Worm (Caenorhabditis elegans) whole organism, L1 larva: Measurements from ENCODE around the gene F53F1.6.

Experiments used
- C16A3.4 ChIP-seq: fragments of 150-350 bp; optimal IDR thresholded peaks from 2 replicates; lab custom pipeline; 2014; ENCODE audit warnings: missing biosample characterization, missing genetic modification characterization
- alr-1 ChIP-seq: fragments of 200-800 bp; sonication (Bioruptor generic); optimal IDR thresholded peaks from 2 replicates; lab custom pipeline; 2018; ENCODE audit warnings: borderline replicate concordance, mild to moderate bottlenecking, missing genetic modification characterization, missing compliant biosample characterization
- ama-1 ChIP-seq: fragments of 150-350 bp; optimal IDR thresholded peaks from 2 replicates; lab custom pipeline; 2014
- blmp-1 ChIP-seq: fragments of 150-350 bp; optimal IDR thresholded peaks from 2 replicates; lab custom pipeline; 2014; ENCODE audit warnings: missing biosample characterization, missing genetic modification characterization
- ceh-63 ChIP-seq: fragments of 200-800 bp; sonication (Bioruptor generic); optimal IDR thresholded peaks from 2 replicates; lab custom pipeline; 2018; ENCODE audit warnings: mild to moderate bottlenecking, missing genetic modification characterization, missing compliant biosample characterization
- ceh-82 ChIP-seq, 3 experiments: fragments of 150-350 bp in 1 of 3; sonication (generic microtip) in 2 of 3; optimal IDR thresholded peaks; 2 replicates each; lab custom pipeline; 2014 to 2017; ENCODE audit warnings: missing biosample characterization in 3 of 3, missing genetic modification characterization in 3 of 3
- ceh-88 ChIP-seq: fragments of 200-800 bp; sonication (Bioruptor generic); IDR thresholded peaks from 2 replicates; pipeline ENCODE4 v1.3.6; 2022; ENCODE audit warnings: missing genetic modification characterization, missing compliant biosample characterization
- ceh-90 ChIP-seq: sonication (generic microtip); optimal IDR thresholded peaks from 2 replicates; lab custom pipeline; 2016; ENCODE audit warnings: missing genetic modification characterization, missing compliant biosample characterization
- ces-1 ChIP-seq: fragments of 150-350 bp; optimal IDR thresholded peaks from 2 replicates; lab custom pipeline; 2014; ENCODE audit warnings: missing biosample characterization, missing genetic modification reagents, missing genetic modification characterization
- dpl-1 ChIP-seq, 3 experiments: fragments of 150-350 bp in 2 of 3; sonication (generic microtip) in 1 of 3; optimal IDR thresholded peaks; 2 replicates each; lab custom pipeline; 2014 to 2017; ENCODE audit warnings: missing biosample characterization in 3 of 3, missing genetic modification characterization in 3 of 3, missing genetic modification reagents in 3 of 3
- dsc-1 ChIP-seq: sonication (generic microtip); optimal IDR thresholded peaks from 2 replicates; lab custom pipeline; 2016; ENCODE audit warnings: mild to moderate bottlenecking, missing genetic modification characterization, missing compliant biosample characterization
- efl-1 ChIP-seq, 4 experiments: fragments of 150-350 bp; optimal IDR thresholded peaks in 3 of 4; peaks in 1 of 4; 1 replicate in 1 of 4; 2 replicates in 3 of 4; lab custom pipeline; 2014; ENCODE audit warnings: missing biosample characterization in 2 of 4, missing genetic modification characterization in 2 of 4, missing genetic modification reagents in 2 of 4
- efl-3 ChIP-seq: fragments of 200-800 bp; sonication (Bioruptor generic); optimal IDR thresholded peaks from 2 replicates; lab custom pipeline; 2018; ENCODE audit warnings: mild to moderate bottlenecking, missing genetic modification characterization, missing compliant biosample characterization
- egl-13 ChIP-seq: sonication (generic microtip); optimal IDR thresholded peaks from 2 replicates; lab custom pipeline; 2016; ENCODE audit warnings: missing genotype, missing genetic modification reagents, missing genetic modification characterization, missing compliant biosample characterization
- egl-27 ChIP-seq, 2 experiments: fragments of 150-350 bp in 1 of 2; sonication (generic microtip); optimal IDR thresholded peaks; 3 replicates each; lab custom pipeline; 2017 to 2018; ENCODE audit warnings: missing biosample characterization in 2 of 2, missing genetic modification characterization in 2 of 2, missing genetic modification reagents in 2 of 2
- elt-2 ChIP-seq: sonication (generic microtip); optimal IDR thresholded peaks from 2 replicates; lab custom pipeline; 2016; ENCODE audit warnings: missing genetic modification characterization, mild to moderate bottlenecking, inconsistent platforms, missing compliant biosample characterization, missing genetic modification reagents
- elt-3 ChIP-seq, 6 experiments: fragments of 150-350 bp in 1 of 6; sonication (generic microtip); optimal IDR thresholded peaks; 2 replicates each; lab custom pipeline; 2017 to 2018; ENCODE audit warnings: missing biosample characterization in 6 of 6, missing genetic modification characterization in 6 of 6, inconsistent platforms in 1 of 6
- fkh-4 ChIP-seq: sonication (generic microtip); optimal IDR thresholded peaks from 2 replicates; lab custom pipeline; 2016; ENCODE audit warnings: missing compliant biosample characterization, missing genetic modification characterization, borderline replicate concordance
- grh-1 ChIP-seq: fragments of 200-800 bp; sonication (Bioruptor generic); IDR thresholded peaks from 2 replicates; pipeline ENCODE4 v1.3.6; 2022; ENCODE audit warnings: missing genetic modification reagents, missing genetic modification characterization, missing compliant biosample characterization
- irx-1 ChIP-seq: sonication (generic microtip); optimal IDR thresholded peaks from 2 replicates; lab custom pipeline; 2016; ENCODE audit warnings: missing genetic modification characterization, missing compliant biosample characterization
- lin-14 ChIP-seq: fragments of 200-800 bp; sonication (Bioruptor generic); optimal IDR thresholded peaks from 2 replicates; lab custom pipeline; 2018; ENCODE audit warnings: mild to moderate bottlenecking, missing genetic modification characterization, moderate library complexity, missing compliant biosample characterization
- lin-35 ChIP-seq, 2 experiments: fragments of 150-350 bp; optimal IDR thresholded peaks; 2 replicates each; lab custom pipeline; 2014; ENCODE audit warnings: missing biosample characterization in 2 of 2, missing genetic modification characterization in 2 of 2, missing genetic modification reagents in 2 of 2
- lin-39 ChIP-seq: fragments of 150-350 bp; optimal IDR thresholded peaks from 2 replicates; lab custom pipeline; 2014; ENCODE audit warnings: missing biosample characterization, missing genetic modification reagents, missing genetic modification characterization
- lir-3 ChIP-seq: sonication (generic microtip); optimal IDR thresholded peaks from 2 replicates; lab custom pipeline; 2016; ENCODE audit warnings: mild to moderate bottlenecking, missing genetic modification characterization, moderate library complexity, missing compliant biosample characterization; ENCODE audit not compliant: poor library complexity
- lsy-2 ChIP-seq, 2 experiments: fragments of 150-350 bp; optimal IDR thresholded peaks; 2 replicates each; lab custom pipeline; 2014; ENCODE audit warnings: missing biosample characterization in 2 of 2, missing genetic modification characterization in 2 of 2
- mab-9 ChIP-seq: fragments of 200-800 bp; sonication (Bioruptor generic); IDR thresholded peaks from 2 replicates; pipeline ENCODE4 v1.3.6; 2022; ENCODE audit warnings: missing genetic modification reagents, missing genetic modification characterization, missing compliant biosample characterization
- nhr-12 ChIP-seq: sonication (generic microtip); optimal IDR thresholded peaks from 2 replicates; lab custom pipeline; 2017; ENCODE audit warnings: missing biosample characterization, missing genetic modification characterization
- nhr-19 ChIP-seq: fragments of 200-800 bp; sonication (Bioruptor generic); conservative IDR thresholded peaks from 2 replicates; pipeline ENCODE4 v1.3.6; 2022; ENCODE audit warnings: missing genetic modification characterization, missing compliant biosample characterization
- nhr-20 ChIP-seq: sonication (generic microtip); optimal IDR thresholded peaks from 2 replicates; lab custom pipeline; 2016; ENCODE audit warnings: mild to moderate bottlenecking, missing genetic modification characterization, missing compliant biosample characterization
- nhr-47 ChIP-seq: sonication (generic microtip); optimal IDR thresholded peaks from 2 replicates; lab custom pipeline; 2016; ENCODE audit warnings: mild to moderate bottlenecking, missing genetic modification characterization, moderate library complexity, missing compliant biosample characterization
- nhr-71 ChIP-seq: sonication (generic microtip); optimal IDR thresholded peaks from 2 replicates; lab custom pipeline; 2016; ENCODE audit warnings: mild to moderate bottlenecking, missing genetic modification characterization, moderate library complexity, missing compliant biosample characterization
- nhr-76 ChIP-seq: sonication (generic microtip); optimal IDR thresholded peaks from 2 replicates; lab custom pipeline; 2017; ENCODE audit warnings: missing biosample characterization, missing genetic modification characterization
- nhr-77 ChIP-seq: fragments of 150-350 bp; optimal IDR thresholded peaks from 2 replicates; lab custom pipeline; 2014; ENCODE audit warnings: missing biosample characterization, missing genetic modification characterization
- nhr-85 ChIP-seq: sonication (generic microtip); peaks from one replicate; lab custom pipeline; 2016; ENCODE audit warnings: missing genetic modification characterization, inconsistent platforms, missing compliant biosample characterization
- nhr-90 ChIP-seq: sonication (generic microtip); optimal IDR thresholded peaks from 2 replicates; lab custom pipeline; 2016; ENCODE audit warnings: mild to moderate bottlenecking, missing genetic modification characterization, missing compliant biosample characterization; ENCODE audit not compliant: poor library complexity
- pax-3 ChIP-seq: fragments of 200-800 bp; sonication (Bioruptor generic); optimal IDR thresholded peaks from 2 replicates; lab custom pipeline; 2018; ENCODE audit warnings: mild to moderate bottlenecking, missing genetic modification characterization, moderate library complexity, missing compliant biosample characterization
- rnt-1 ChIP-seq: sonication (generic microtip); optimal IDR thresholded peaks from 2 replicates; lab custom pipeline; 2016; ENCODE audit warnings: mild to moderate bottlenecking, missing genetic modification characterization, moderate library complexity, missing compliant biosample characterization
- skn-1 ChIP-seq: fragments of 150-350 bp; optimal IDR thresholded peaks from 2 replicates; lab custom pipeline; 2014; ENCODE audit warnings: missing biosample characterization, missing genetic modification characterization
- snpc-4 ChIP-seq: fragments of 150-350 bp; optimal IDR thresholded peaks from 2 replicates; lab custom pipeline; 2014; ENCODE audit warnings: missing biosample characterization, missing genetic modification characterization
- snu-23 ChIP-seq: sonication (generic microtip); optimal IDR thresholded peaks from 2 replicates; lab custom pipeline; 2016; ENCODE audit warnings: missing genetic modification characterization, missing compliant biosample characterization
- sox-4 ChIP-seq: sonication (generic microtip); optimal IDR thresholded peaks from 2 replicates; lab custom pipeline; 2016; ENCODE audit warnings: missing genetic modification characterization, missing compliant biosample characterization
- swsn-7 ChIP-seq: sonication (generic microtip); optimal IDR thresholded peaks from 2 replicates; lab custom pipeline; 2016; ENCODE audit warnings: missing genetic modification characterization, missing compliant biosample characterization
- tbx-2 ChIP-seq: sonication (generic microtip); optimal IDR thresholded peaks from 2 replicates; lab custom pipeline; 2016; ENCODE audit warnings: missing genetic modification characterization, missing compliant biosample characterization
- tlp-1 ChIP-seq: fragments of 150-350 bp; optimal IDR thresholded peaks from 2 replicates; lab custom pipeline; 2014; ENCODE audit warnings: missing biosample characterization, missing genetic modification characterization
- unc-130 ChIP-seq: fragments of 150-350 bp; optimal IDR thresholded peaks from 2 replicates; lab custom pipeline; 2017; ENCODE audit warnings: missing biosample characterization, missing genetic modification characterization, inconsistent platforms
- unc-86 ChIP-seq: sonication (generic microtip); optimal IDR thresholded peaks from 2 replicates; lab custom pipeline; 2016; ENCODE audit warnings: missing genetic modification characterization, missing compliant biosample characterization
- vab-15 ChIP-seq: sonication (generic microtip); optimal IDR thresholded peaks from 2 replicates; lab custom pipeline; 2017; ENCODE audit warnings: missing genotype, mild to moderate bottlenecking, missing genetic modification characterization, missing compliant biosample characterization
- xbp-1 ChIP-seq: sonication (generic microtip); optimal IDR thresholded peaks from 2 replicates; lab custom pipeline; 2016; ENCODE audit warnings: missing genetic modification characterization, missing compliant biosample characterization
- ztf-11 ChIP-seq, 2 experiments: sonication (generic microtip); optimal IDR thresholded peaks; 2 replicates each; lab custom pipeline; 2016 to 2017; ENCODE audit warnings: missing genetic modification characterization in 2 of 2, missing biosample characterization in 1 of 2, missing compliant biosample characterization in 1 of 2

The F53F1.6 gene

DNA sequence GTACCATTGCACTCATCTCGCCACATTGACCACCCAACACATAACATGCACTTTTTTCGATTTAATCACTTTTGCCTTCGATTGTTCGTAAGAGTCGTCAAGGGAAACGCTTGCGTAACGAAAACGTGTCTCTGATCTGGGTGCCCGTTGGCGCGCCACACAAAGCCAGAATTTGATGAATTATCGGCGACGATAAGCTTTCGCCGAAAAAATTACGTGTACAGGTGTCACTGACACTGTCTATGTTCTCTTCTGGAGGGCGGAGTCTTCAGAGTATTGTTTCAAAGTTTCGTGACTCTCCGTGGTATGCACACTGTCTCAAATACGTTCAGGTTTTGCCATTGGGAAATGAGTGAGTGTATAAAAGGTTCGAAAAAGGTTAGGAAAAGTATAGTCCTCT lies 6.7 kb downstream of the F53F1.6 start, which contains the start of gene F53F1.4:
TSS of gene F53F1.4 (plus strand) at position 390 of the 400 bp plus-strand sequence.
- TF ChIP-seq ceh-63 (no peak), ceh-88 (GFP tag; lab: Robert Waterston, UW) (no peak), unc-130 (tag; lab: Kevin White, UChicago) (no peak), pax-3 (no peak), lsy-2 (tag; optimal IDR thresholded peaks at IDR 0.05; lab: Kevin White, UChicago) (no peak), nhr-77 (no peak), blmp-1 (tag; lab: Kevin White, UChicago) (peak; percentile 85)

DNA sequence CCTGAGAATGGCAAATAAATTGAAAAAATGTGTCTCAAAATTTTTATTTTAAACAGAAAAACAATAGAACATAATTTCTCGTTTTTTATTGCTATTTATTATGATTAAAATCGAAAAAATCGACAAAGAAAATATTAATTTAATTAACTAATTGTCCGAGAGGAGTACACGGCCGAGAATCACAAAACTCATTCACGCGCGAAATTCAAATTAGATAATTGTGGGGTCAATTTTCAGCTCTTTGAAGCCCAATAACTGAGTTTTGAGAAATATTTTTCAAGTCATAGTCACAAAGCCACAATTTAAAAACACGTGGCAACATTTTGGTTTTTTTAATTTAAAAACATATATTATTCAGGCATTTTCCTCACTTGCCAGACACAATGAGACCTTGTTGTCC lies 8.3 kb downstream of the F53F1.6 start:
- peak; percentile 36 for TF ChIP-seq egl-13 (tag; lab: Kevin White, UChicago)
- TF ChIP-seq alr-1 (tag; lab: Kevin White, UChicago) = no peak
- TF ChIP-seq blmp-1 (tag; lab: Kevin White, UChicago) = peak; percentile 43
- TF ChIP-seq elt-2 (tag; lab: Kevin White, UChicago) = no peak
- TF ChIP-seq lir-3 (tag; lab: Kevin White, UChicago) = peak; percentile 82
- no peak for TF ChIP-seq efl-3
- no peak for TF ChIP-seq elt-3 (tag; optimal IDR thresholded peaks at IDR 0.05; lab: Kevin White, UChicago)
- peak; percentile 56 for TF ChIP-seq fkh-4 (tag; lab: Kevin White, UChicago)
- peak; percentile 30 for TF ChIP-seq lin-14
- TF ChIP-seq dpl-1 (GFP tag; optimal IDR thresholded peaks at IDR 0.05; lab: Kevin White, UChicago) = peak; percentile 80 to 96 (median 88)
- no peak for TF ChIP-seq nhr-76 (tag; lab: Kevin White, UChicago)
- peak; percentile 73 for TF ChIP-seq nhr-71 (tag; lab: Kevin White, UChicago)
- no peak for TF ChIP-seq ceh-82 (tag; optimal IDR thresholded peaks at IDR 0.05; lab: Kevin White, UChicago)
- TF ChIP-seq nhr-85 (tag; lab: Kevin White, UChicago) = peak; percentile 89
- TF ChIP-seq nhr-47 (tag; lab: Kevin White, UChicago) = peak; percentile 71
- peak; percentile 26 for TF ChIP-seq dsc-1
- no peak for TF ChIP-seq egl-27 (tag; optimal IDR thresholded peaks at IDR 0.05; lab: Kevin White, UChicago)
- TF ChIP-seq swsn-7 (tag; lab: Kevin White, UChicago) = peak; percentile 44
- peak; percentile 71 for TF ChIP-seq irx-1
- no peak for TF ChIP-seq ceh-88 (GFP tag; lab: Robert Waterston, UW)
- no peak for TF ChIP-seq snpc-4 (tag; lab: Kevin White, UChicago)
- TF ChIP-seq vab-15 (tag; lab: Kevin White, UChicago) = no peak
- peak; percentile 81 for TF ChIP-seq ceh-90 (tag; lab: Kevin White, UChicago)
- peak; percentile 6 for TF ChIP-seq C16A3.4 (tag; lab: Kevin White, UChicago)
- TF ChIP-seq skn-1 = no peak
- no peak for TF ChIP-seq mab-9 (GFP tag; lab: Robert Waterston, UW)
- peak; percentile 61 for TF ChIP-seq nhr-20 (tag; lab: Kevin White, UChicago)
- no peak for TF ChIP-seq tlp-1 (tag; lab: Kevin White, UChicago)
- no peak for TF ChIP-seq ceh-63
- peak; percentile 23 for TF ChIP-seq sox-4 (tag; lab: Kevin White, UChicago)
- TF ChIP-seq nhr-19 (GFP tag; lab: Robert Waterston, UW) = peak; percentile 54
- peak; percentile 43 for TF ChIP-seq tbx-2 (tag; lab: Kevin White, UChicago)
- TF ChIP-seq xbp-1 (tag; lab: Kevin White, UChicago) = peak; percentile 10
- no peak for TF ChIP-seq ces-1
- TF ChIP-seq efl-1 (optimal IDR thresholded peaks at IDR 0.05; lab: Kevin White, UChicago) = peak; percentile 89
- peak; percentile 89 to 99 for TF ChIP-seq efl-1 (GFP tag; optimal IDR thresholded peaks at IDR 0.05 in 1 of 2; lab: Kevin White, UChicago)
- TF ChIP-seq ama-1 (lab: Kevin White, UChicago) = no peak
- peak; percentile 44 for TF ChIP-seq snu-23
- peak; percentile 53; the same call in 1 of the 2 replicates for TF ChIP-seq grh-1 (GFP tag; lab: Robert Waterston, UW)
- peak; percentile 82 for TF ChIP-seq rnt-1 (tag; lab: Kevin White, UChicago)
- peak; percentile 71 for TF ChIP-seq nhr-90 (tag; lab: Kevin White, UChicago)
- peak in 1 of 2 experiments; percentile 74 for TF ChIP-seq ztf-11 (tag; optimal IDR thresholded peaks at IDR 0.05; lab: Kevin White, UChicago)
- peak; percentile 82 to 91 for TF ChIP-seq lin-35 (GFP tag; optimal IDR thresholded peaks at IDR 0.05; lab: Kevin White, UChicago)
- no peak for TF ChIP-seq unc-130 (tag; lab: Kevin White, UChicago)
- no peak for TF ChIP-seq nhr-12 (tag; lab: Kevin White, UChicago)
- no peak for TF ChIP-seq unc-86
- TF ChIP-seq lin-39 = peak; percentile 54
- TF ChIP-seq pax-3 = peak; percentile 80
